Worm (Caenorhabditis elegans) whole organism, L4 larva: ENCODE data around the gene srz-32.
A peak's percentile ranks its signal among the peaks of the same experiment; 100 is the strongest.

Experiments used
- R02D3.7 ChIP-seq: fragments of 150-350 bp; sonication (generic microtip); optimal IDR thresholded peaks from 3 replicates; lab custom pipeline; 2014; ENCODE audit warnings: missing biosample characterization, missing genetic modification characterization
- T20F7.1 ChIP-seq: fragments of 200-800 bp; sonication (Bioruptor generic); optimal IDR thresholded peaks from 2 replicates; lab custom pipeline; 2018; ENCODE audit warnings: mild to moderate bottlenecking, missing genetic modification characterization, missing compliant biosample characterization
- Y105C5A.15 ChIP-seq: fragments of 200-800 bp; sonication (Bioruptor generic); IDR thresholded peaks from 2 replicates; pipeline ENCODE4 v1.3.6; 2022; ENCODE audit warnings: missing genetic modification characterization, missing compliant biosample characterization
- Y75B8A.6 ChIP-seq: fragments of 200-800 bp; sonication (Bioruptor generic); IDR thresholded peaks from 2 replicates; pipeline ENCODE4 v1.3.6; 2022; ENCODE audit warnings: missing genetic modification reagents, missing genetic modification characterization, missing compliant biosample characterization
- aha-1 ChIP-seq: fragments of 150-350 bp; peaks from one replicate; lab custom pipeline; 2014; ENCODE audit warnings: missing biosample characterization, missing genetic modification characterization
- attf-4 ChIP-seq: sonication (generic microtip); optimal IDR thresholded peaks from 3 replicates; lab custom pipeline; 2017; ENCODE audit warnings: missing biosample characterization, missing genetic modification characterization
- ceh-28 ChIP-seq: fragments of 150-350 bp; optimal IDR thresholded peaks from 2 replicates; lab custom pipeline; 2014; ENCODE audit warnings: missing biosample characterization, missing genetic modification reagents, missing genetic modification characterization
- ceh-32 ChIP-seq: sonication (generic microtip); optimal IDR thresholded peaks from 2 replicates; lab custom pipeline; 2016; ENCODE audit warnings: mild to moderate bottlenecking, missing genetic modification characterization, missing compliant biosample characterization; ENCODE audit not compliant: poor library complexity
- ceh-62 ChIP-seq: sonication (generic microtip); optimal IDR thresholded peaks from 2 replicates; lab custom pipeline; 2017; ENCODE audit warnings: missing biosample characterization, missing genetic modification characterization
- ceh-82 ChIP-seq: sonication (generic microtip); optimal IDR thresholded peaks from 2 replicates; lab custom pipeline; 2017; ENCODE audit warnings: missing biosample characterization, missing genetic modification characterization
- ctbp-1 ChIP-seq: fragments of 200-800 bp; sonication (Bioruptor generic); IDR thresholded peaks from 2 replicates; pipeline ENCODE4 v1.3.6; 2022; ENCODE audit warnings: missing genetic modification reagents, missing genetic modification characterization, missing compliant biosample characterization
- daf-16 ChIP-seq, 3 experiments: sonication (generic microtip); optimal IDR thresholded peaks; 2 replicates each; lab custom pipeline; 2016 to 2017; ENCODE audit warnings: missing genetic modification characterization in 3 of 3, missing genetic modification reagents in 3 of 3, mild to moderate bottlenecking in 2 of 3, missing compliant biosample characterization in 2 of 3, missing biosample characterization in 1 of 3, moderate library complexity in 1 of 3
- dmd-6 ChIP-seq: fragments of 200-800 bp; sonication (Bioruptor generic); IDR thresholded peaks from 2 replicates; pipeline ENCODE4 v1.3.6; 2022; ENCODE audit warnings: missing genetic modification reagents, missing genetic modification characterization, missing compliant biosample characterization
- dpl-1 ChIP-seq: fragments of 150-350 bp; optimal IDR thresholded peaks from 2 replicates; lab custom pipeline; 2014; ENCODE audit warnings: missing biosample characterization, missing genetic modification reagents, missing genetic modification characterization
- dve-1 ChIP-seq: sonication (generic microtip); optimal IDR thresholded peaks from 2 replicates; lab custom pipeline; 2017; ENCODE audit warnings: antibody characterized with exemption, mild to moderate bottlenecking, missing genetic modification characterization, missing compliant biosample characterization; ENCODE audit not compliant: insufficient read depth
- gei-8 ChIP-seq: fragments of 200-800 bp; sonication (Bioruptor generic); optimal IDR thresholded peaks from 2 replicates; lab custom pipeline; 2018; ENCODE audit warnings: mild to moderate bottlenecking, missing genetic modification characterization, missing compliant biosample characterization
- hif-1 ChIP-seq, 2 experiments: sonication (generic microtip); optimal IDR thresholded peaks; 2 replicates each; lab custom pipeline; 2016 to 2017; ENCODE audit warnings: missing compliant biosample characterization in 2 of 2, missing genetic modification characterization in 2 of 2, missing genetic modification reagents in 2 of 2, missing genotype in 2 of 2, mild to moderate bottlenecking in 1 of 2
- hlh-11 ChIP-seq: fragments of 200-800 bp; sonication (Bioruptor generic); optimal IDR thresholded peaks from 2 replicates; lab custom pipeline; 2018; ENCODE audit warnings: mild to moderate bottlenecking, missing genetic modification characterization, missing compliant biosample characterization
- hlh-30 ChIP-seq: sonication (generic microtip); optimal IDR thresholded peaks from 2 replicates; lab custom pipeline; 2017; ENCODE audit warnings: antibody characterized with exemption, mild to moderate bottlenecking, missing genetic modification characterization, missing compliant biosample characterization; ENCODE audit not compliant: insufficient read depth
- hmg-1.1 ChIP-seq: fragments of 200-800 bp; sonication (Bioruptor generic); IDR thresholded peaks from 2 replicates; pipeline ENCODE4 v1.3.6; 2022; ENCODE audit warnings: missing genetic modification reagents, missing genetic modification characterization, missing compliant biosample characterization
- lim-7 ChIP-seq: fragments of 200-800 bp; sonication (Bioruptor generic); IDR thresholded peaks from 2 replicates; pipeline ENCODE4 v1.3.6; 2022; ENCODE audit warnings: missing genetic modification characterization, missing compliant biosample characterization
- lin-13 ChIP-seq: fragments of 150-350 bp; optimal IDR thresholded peaks from 2 replicates; lab custom pipeline; 2014; ENCODE audit warnings: missing biosample characterization, missing genetic modification reagents, missing genetic modification characterization
- lin-15B ChIP-seq: fragments of 150-350 bp; sonication (generic microtip); optimal IDR thresholded peaks from 3 replicates; lab custom pipeline; 2014; ENCODE audit warnings: missing biosample characterization, missing genetic modification characterization
- lir-3 ChIP-seq: sonication (generic microtip); optimal IDR thresholded peaks from 2 replicates; lab custom pipeline; 2016; ENCODE audit warnings: mild to moderate bottlenecking, missing genetic modification characterization, missing compliant biosample characterization
- lsy-2 ChIP-seq, 2 experiments: fragments of 150-350 bp in 1 of 2; sonication (generic microtip) in 1 of 2; optimal IDR thresholded peaks; 2 replicates each; lab custom pipeline; 2014 to 2017; ENCODE audit warnings: missing biosample characterization in 2 of 2, missing genetic modification characterization in 2 of 2
- mes-2 ChIP-seq: sonication (generic microtip); optimal IDR thresholded peaks from 2 replicates; lab custom pipeline; 2016; ENCODE audit warnings: missing genotype, mild to moderate bottlenecking, missing genetic modification characterization, missing compliant biosample characterization; ENCODE audit not compliant: poor library complexity, severe bottlenecking
- nhr-28 ChIP-seq: fragments of 150-350 bp; optimal IDR thresholded peaks from 2 replicates; lab custom pipeline; 2014; ENCODE audit warnings: missing biosample characterization, missing genetic modification characterization
- nhr-77 ChIP-seq: fragments of 150-350 bp; optimal IDR thresholded peaks from 2 replicates; lab custom pipeline; 2014; ENCODE audit warnings: missing biosample characterization, missing genetic modification characterization
- pqm-1 ChIP-seq: sonication (generic microtip); optimal IDR thresholded peaks from 2 replicates; lab custom pipeline; 2017; ENCODE audit warnings: missing biosample characterization, missing genetic modification characterization
- set-16 ChIP-seq: fragments of 200-800 bp; sonication (Bioruptor generic); IDR thresholded peaks from 2 replicates; pipeline ENCODE4 v1.3.6; 2022; ENCODE audit warnings: missing genetic modification reagents, missing genetic modification characterization, missing compliant biosample characterization
- skn-1 ChIP-seq: fragments of 150-350 bp; optimal IDR thresholded peaks from 2 replicates; lab custom pipeline; 2014; ENCODE audit warnings: missing biosample characterization, missing genetic modification characterization
- snpc-4 ChIP-seq: fragments of 150-350 bp; optimal IDR thresholded peaks from 2 replicates; lab custom pipeline; 2014; ENCODE audit warnings: missing biosample characterization, missing genetic modification characterization
- tag-97 ChIP-seq: fragments of 200-800 bp; sonication (Bioruptor generic); IDR thresholded peaks from 2 replicates; pipeline ENCODE4 v1.3.6; 2022; ENCODE audit warnings: missing genetic modification characterization, missing compliant biosample characterization
- tra-1 ChIP-seq: fragments of 200-800 bp; sonication (Bioruptor generic); IDR thresholded peaks from 2 replicates; pipeline ENCODE4 v1.3.6; 2022; ENCODE audit warnings: missing genetic modification reagents, missing genetic modification characterization, missing compliant biosample characterization
- unc-39 ChIP-seq: sonication (generic microtip); optimal IDR thresholded peaks from 2 replicates; lab custom pipeline; 2017; ENCODE audit warnings: missing biosample characterization, missing genetic modification characterization
- unc-62 ChIP-seq, 3 experiments: fragments of 150-350 bp in 1 of 3; sonication (generic microtip); optimal IDR thresholded peaks in 2 of 3; peaks in 1 of 3; 1 replicate in 1 of 3; 2 replicates in 2 of 3; lab custom pipeline; 2014 to 2017; ENCODE audit warnings: missing biosample characterization in 3 of 3, missing genetic modification characterization in 3 of 3, missing genetic modification reagents in 3 of 3, missing genotype in 1 of 3
- vab-7 ChIP-seq: fragments of 200-800 bp; sonication (Bioruptor generic); IDR thresholded peaks from 2 replicates; pipeline ENCODE4 v1.3.6; 2022; ENCODE audit warnings: missing genetic modification reagents, missing genetic modification characterization, missing compliant biosample characterization
- zfp-3 ChIP-seq: fragments of 200-800 bp; sonication (Bioruptor generic); conservative IDR thresholded peaks from 2 replicates; pipeline ENCODE4 v1.3.6; 2022; ENCODE audit warnings: missing genetic modification reagents, missing genetic modification characterization, missing compliant biosample characterization
- zip-2 ChIP-seq: fragments of 150-350 bp; optimal IDR thresholded peaks from 2 replicates; lab custom pipeline; 2014; ENCODE audit warnings: missing biosample characterization, missing genetic modification characterization

srz-32 gene

DNA sequence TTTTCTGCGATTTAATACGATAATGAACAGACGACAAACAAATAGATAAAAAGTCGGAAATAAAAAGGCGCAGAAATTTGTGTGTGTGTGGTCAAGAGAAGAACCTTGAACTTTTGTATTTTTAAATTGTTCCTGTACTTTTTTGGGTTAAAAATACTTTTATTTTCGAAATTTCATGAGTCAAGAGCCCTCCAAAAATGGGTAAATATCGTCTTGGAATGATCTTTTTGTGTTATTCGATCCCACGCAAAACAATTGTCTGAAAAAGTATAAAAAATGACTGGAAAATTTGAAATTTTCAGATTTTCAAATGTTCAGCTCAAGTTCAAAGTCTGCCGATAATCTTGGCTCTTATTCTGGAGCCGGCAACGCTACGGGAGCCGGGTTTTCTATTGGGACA is 40.5 kb upstream of the srz-32 start, which contains the start of gene C04C3.14:
C04C3.14 (plus strand) TSS at position 301 of the 400 bp plus-strand sequence.
- no peak for TF ChIP-seq zfp-3 (GFP tag; lab: Robert Waterston, UW)
- TF ChIP-seq hlh-30 (tag; lab: Kevin White, UChicago), result no peak
- no peak for TF ChIP-seq ceh-28 (tag; lab: Kevin White, UChicago)
- no peak for TF ChIP-seq ceh-62
- TF ChIP-seq, all 104 proteins: peak for 0

DNA sequence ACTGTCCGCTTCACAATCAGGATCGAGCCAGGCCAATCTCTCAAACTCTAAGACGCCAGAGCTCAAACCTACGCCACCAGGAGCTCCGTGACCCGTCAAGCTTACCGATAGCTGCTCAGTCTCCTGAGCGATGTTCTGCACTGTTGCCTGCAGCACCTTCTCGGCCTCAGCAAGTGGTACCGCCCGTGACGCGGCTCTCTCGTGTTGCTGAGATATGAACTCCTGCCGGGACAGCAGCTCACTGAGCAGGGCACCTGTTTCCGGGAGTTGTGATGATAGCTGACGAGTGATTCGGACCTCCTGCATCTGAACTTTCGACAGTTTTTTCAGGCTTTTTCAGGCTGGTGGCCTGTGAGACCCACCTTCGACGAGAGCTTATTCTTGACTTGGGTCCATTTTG is 38.0 kb upstream of the srz-32 start:
- TF ChIP-seq unc-62 (GFP tag; optimal IDR thresholded peaks at IDR 0.05 in 1 of 2; lab: Kevin White, UChicago) (peak in 1 of 2 experiments; percentile 89), unc-62 (tag; optimal IDR thresholded peaks at IDR 0.05; lab: Kevin White, UChicago) (no peak), Y105C5A.15 (GFP tag; lab: Robert Waterston, UW) (0 out of 2 replicates have a peak, but pooled peaks have one; percentile 29), snpc-4 (tag; lab: Kevin White, UChicago) (no peak), dve-1 (tag; lab: Kevin White, UChicago) (no peak), T20F7.1 (GFP tag; lab: Kevin White, UChicago) (no peak), lim-7 (GFP tag; lab: Robert Waterston, UW) (no peak), set-16 (peak; percentile 82), tra-1 (GFP tag; lab: Robert Waterston, UW) (no peak), lir-3 (tag; lab: Kevin White, UChicago) (no peak)

DNA sequence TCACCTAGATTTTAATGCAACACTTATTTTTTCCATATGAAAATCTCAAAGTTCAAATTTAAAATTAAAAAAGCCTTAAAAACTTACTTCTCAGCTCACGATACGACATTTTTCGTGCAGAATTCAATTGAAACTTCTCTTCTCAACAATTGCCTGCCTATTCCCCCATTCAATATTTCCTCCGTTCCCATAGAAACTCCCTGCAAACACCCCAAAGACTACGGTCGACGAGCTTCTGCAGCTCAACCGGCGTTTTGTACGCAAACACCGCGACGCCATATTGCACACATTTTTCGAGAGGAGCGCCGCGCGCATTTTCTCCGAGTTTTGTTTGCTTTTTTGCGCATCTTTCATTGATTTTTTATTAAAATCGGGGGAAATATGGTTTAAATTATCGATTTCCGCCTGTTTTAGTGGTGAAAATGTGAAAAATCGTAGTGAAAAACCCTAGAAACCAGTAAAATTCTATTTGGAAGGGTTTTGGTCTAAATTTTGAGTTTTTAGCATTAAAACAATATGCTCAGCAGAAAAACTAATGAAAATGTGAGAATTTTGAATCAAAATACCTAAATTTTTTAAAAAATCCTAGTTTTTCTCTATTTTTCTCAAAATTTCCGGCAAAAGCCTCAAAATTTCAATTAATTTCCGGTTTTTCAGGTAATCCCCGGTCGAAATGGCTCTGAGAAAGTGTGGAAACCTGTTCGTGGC is 37.0 kb upstream of the srz-32 start, which contains the start of the genes dyf-3 and pdhb-1:
dyf-3 (minus strand) TSS at position 217 of the 708 bp plus-strand sequence.
pdhb-1 (plus strand) TSS at position 658 of the 708 bp plus-strand sequence.
- TF ChIP-seq dmd-6 (GFP tag; lab: Robert Waterston, UW) (no peak; the same call in 1 of the 2 replicates), unc-39 (tag; lab: Kevin White, UChicago) (no peak), mes-2 (tag; lab: Kevin White, UChicago) (peak; percentile 73), ceh-82 (tag; lab: Kevin White, UChicago) (no peak), Y75B8A.6 (GFP tag; lab: Robert Waterston, UW) (no peak), vab-7 (GFP tag; lab: Robert Waterston, UW) (no peak), unc-62 (GFP tag; optimal IDR thresholded peaks at IDR 0.05 in 1 of 2; lab: Kevin White, UChicago) (peak in 1 of 2 experiments; percentile 86), unc-62 (tag; optimal IDR thresholded peaks at IDR 0.05; lab: Kevin White, UChicago) (no peak), hmg-1.1 (peak; percentile 60), hlh-11 (peak; percentile 4), attf-4 (tag; lab: Kevin White, UChicago) (no peak), lin-15B (tag; lab: Kevin White, UChicago) (no peak), tra-1 (GFP tag; lab: Robert Waterston, UW) (no peak), ceh-32 (no peak), lsy-2 (tag; optimal IDR thresholded peaks at IDR 0.05; lab: Kevin White, UChicago) (peak; percentile 0 to 94), hlh-30 (tag; lab: Kevin White, UChicago) (peak; percentile 8), hif-1 (tag; optimal IDR thresholded peaks at IDR 0.05; lab: Kevin White, UChicago) (peak in 1 of 2 experiments; percentile 34), aha-1 (tag; lab: Kevin White, UChicago) (peak; percentile 55), ctbp-1 (no peak), dpl-1 (GFP tag; lab: Kevin White, UChicago) (peak; percentile 36), nhr-77 (tag; lab: Kevin White, UChicago) (no peak), lin-13 (GFP tag; lab: Kevin White, UChicago) (peak; percentile 11), tag-97 (no peak), dve-1 (tag; lab: Kevin White, UChicago) (no peak)

DNA sequence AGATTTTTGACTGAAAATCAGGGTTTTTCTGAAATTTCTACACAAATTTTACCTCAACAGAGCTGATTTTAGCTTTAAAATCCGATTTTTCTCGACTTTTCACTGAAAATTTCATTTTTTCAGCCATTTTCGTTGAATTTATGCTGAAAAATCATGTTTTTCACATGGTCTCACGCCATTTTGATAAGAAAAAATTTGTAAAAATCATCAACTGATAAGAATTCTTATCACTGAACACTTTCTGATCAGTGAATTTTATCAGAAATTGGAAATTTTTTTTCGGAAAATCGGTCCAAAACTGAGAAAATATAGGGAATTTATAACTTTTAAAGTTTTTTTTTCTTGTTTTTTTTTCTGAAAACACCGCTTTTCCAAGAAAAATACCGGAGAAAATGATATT is 35.2 kb upstream of the srz-32 start:
- no peak for TF ChIP-seq zip-2 (tag; lab: Kevin White, UChicago)
- TF ChIP-seq nhr-28 (tag; lab: Kevin White, UChicago), result peak; percentile 20
- no peak for TF ChIP-seq ceh-32
- TF ChIP-seq gei-8, result no peak
- TF ChIP-seq daf-16 (GFP tag; optimal IDR thresholded peaks at IDR 0.05; lab: Kevin White, UChicago), result no peak
- TF ChIP-seq daf-16 (tag; optimal IDR thresholded peaks at IDR 0.05; lab: Kevin White, UChicago), result peak; percentile 2
- TF ChIP-seq pqm-1 (tag; lab: Kevin White, UChicago), result peak; percentile 49
- TF ChIP-seq unc-39 (tag; lab: Kevin White, UChicago), result no peak
- no peak for TF ChIP-seq ceh-62
- no peak for TF ChIP-seq R02D3.7 (tag; lab: Kevin White, UChicago)
- TF ChIP-seq skn-1 (tag; lab: Kevin White, UChicago), result no peak
